Worm (Caenorhabditis elegans) whole organism, young adult: Measurements from ENCODE around the gene sma-1.

ENCODE experiments used
- B0035.1 ChIP-seq: sonication (generic microtip); optimal IDR thresholded peaks from 2 replicates; lab custom pipeline; 2016; ENCODE audit warnings: missing genetic modification characterization, mild to moderate bottlenecking, missing compliant biosample characterization, missing genotype, missing genetic modification reagents
- C06A6.2 ChIP-seq: fragments of 200-800 bp; sonication (Bioruptor generic); conservative IDR thresholded peaks from 2 replicates; pipeline ENCODE4 v1.3.6; 2022; ENCODE audit warnings: missing genetic modification characterization, missing compliant biosample characterization
- F22D6.2 ChIP-seq: sonication (generic microtip); optimal IDR thresholded peaks from 2 replicates; lab custom pipeline; 2016; ENCODE audit warnings: mild to moderate bottlenecking, missing genetic modification characterization, missing compliant biosample characterization
- F37B4.10 ChIP-seq: fragments of 200-800 bp; sonication (Bioruptor generic); IDR thresholded peaks from 2 replicates; pipeline ENCODE4 v1.3.6; 2022; ENCODE audit warnings: missing genetic modification characterization, missing compliant biosample characterization
- F52B5.7 ChIP-seq: sonication (generic microtip); optimal IDR thresholded peaks from 2 replicates; lab custom pipeline; 2016; ENCODE audit warnings: mild to moderate bottlenecking, missing genetic modification characterization, missing compliant biosample characterization
- K11D2.4 ChIP-seq: fragments of 200-800 bp; sonication (Bioruptor generic); IDR thresholded peaks from 2 replicates; pipeline ENCODE4 v1.3.6; 2022; ENCODE audit warnings: missing genetic modification reagents, missing genetic modification characterization, missing compliant biosample characterization
- ama-1 ChIP-seq, 3 experiments: fragments of 150-350 bp in 1 of 3; sonication (generic microtip) in 2 of 3; optimal IDR thresholded peaks; 2 replicates each; lab custom pipeline; 2014 to 2018; ENCODE audit warnings: missing biosample characterization in 2 of 3, missing genetic modification characterization in 2 of 3, missing genetic modification reagents in 2 of 3
- attf-3 ChIP-seq: fragments of 200-800 bp; sonication (Bioruptor generic); conservative IDR thresholded peaks from 2 replicates; pipeline ENCODE4 v1.3.6; 2022; ENCODE audit warnings: missing genetic modification reagents, missing genetic modification characterization, missing compliant biosample characterization
- attf-5 ChIP-seq: fragments of 200-800 bp; sonication (Bioruptor generic); optimal IDR thresholded peaks from 2 replicates; lab custom pipeline; 2018; ENCODE audit warnings: mild to moderate bottlenecking, missing genetic modification characterization, missing compliant biosample characterization
- bed-1 ChIP-seq: fragments of 200-800 bp; sonication (Bioruptor generic); IDR thresholded peaks from 2 replicates; pipeline ENCODE4 v1.3.6; 2022; ENCODE audit warnings: missing genetic modification reagents, missing genetic modification characterization, missing compliant biosample characterization
- cebp-1 ChIP-seq, 2 experiments: fragments of 200-800 bp in 1 of 2; sonication (Bioruptor generic) in 1 of 2; sonication (generic microtip) in 1 of 2; IDR thresholded peaks in 1 of 2; optimal IDR thresholded peaks in 1 of 2; 2 replicates each; pipeline versions ENCODE4 v1.3.6 to Lab custom; 2017 to 2022; ENCODE audit warnings: missing compliant biosample characterization in 2 of 2, missing genetic modification characterization in 2 of 2, mild to moderate bottlenecking in 1 of 2, missing genetic modification reagents in 1 of 2, moderate library complexity in 1 of 2
- ceh-100 ChIP-seq: fragments of 200-800 bp; sonication (Bioruptor generic); IDR thresholded peaks from 2 replicates; pipeline ENCODE4 v1.3.6; 2022; ENCODE audit warnings: missing genetic modification reagents, missing genetic modification characterization, missing compliant biosample characterization
- ceh-91 ChIP-seq: fragments of 200-800 bp; sonication (Bioruptor generic); IDR thresholded peaks from 2 replicates; pipeline ENCODE4 v1.3.6; 2022; ENCODE audit warnings: missing genetic modification reagents, missing genetic modification characterization, missing compliant biosample characterization
- efl-1 ChIP-seq: fragments of 150-350 bp; optimal IDR thresholded peaks from 2 replicates; lab custom pipeline; 2014; ENCODE audit warnings: missing biosample characterization, missing genetic modification reagents, missing genetic modification characterization
- egl-44 ChIP-seq: fragments of 200-800 bp; sonication (Bioruptor generic); IDR thresholded peaks from 2 replicates; pipeline ENCODE4 v1.3.6; 2022; ENCODE audit warnings: missing genetic modification reagents, missing genetic modification characterization, missing compliant biosample characterization
- hsf-1 ChIP-seq: fragments of 200-800 bp; sonication (Bioruptor generic); IDR thresholded peaks from 2 replicates; pipeline ENCODE4 v1.3.6; 2022; ENCODE audit warnings: missing genetic modification reagents, missing genetic modification characterization, missing compliant biosample characterization
- lag-1 ChIP-seq: fragments of 200-800 bp; sonication (Bioruptor generic); IDR thresholded peaks from 2 replicates; pipeline ENCODE4 v1.3.6; 2022; ENCODE audit warnings: missing genetic modification reagents, missing genetic modification characterization, missing compliant biosample characterization
- let-526 ChIP-seq: fragments of 200-800 bp; sonication (Bioruptor generic); IDR thresholded peaks from 2 replicates; pipeline ENCODE4 v1.3.6; 2022; ENCODE audit warnings: missing genetic modification reagents, missing genetic modification characterization, missing compliant biosample characterization
- let-607 ChIP-seq, 2 experiments: fragments of 200-800 bp in 1 of 2; sonication (Bioruptor generic) in 1 of 2; sonication (generic microtip) in 1 of 2; optimal IDR thresholded peaks; 2 replicates each; lab custom pipeline; 2016 to 2018; ENCODE audit warnings: mild to moderate bottlenecking in 2 of 2, missing compliant biosample characterization in 2 of 2, missing genetic modification characterization in 2 of 2, moderate library complexity in 2 of 2, missing genotype in 1 of 2
- lin-26 ChIP-seq: fragments of 200-800 bp; sonication (Bioruptor generic); IDR thresholded peaks from 2 replicates; pipeline ENCODE4 v1.3.6; 2022; ENCODE audit warnings: missing genetic modification reagents, missing genetic modification characterization, missing compliant biosample characterization
- lin-35 ChIP-seq, 3 experiments: fragments of 150-350 bp in 2 of 3; sonication (generic microtip) in 1 of 3; optimal IDR thresholded peaks; 2 replicates each; lab custom pipeline; 2014 to 2018; ENCODE audit warnings: missing biosample characterization in 3 of 3, missing genetic modification characterization in 3 of 3, missing genetic modification reagents in 3 of 3
- lin-40 ChIP-seq: sonication (generic microtip); optimal IDR thresholded peaks from 2 replicates; lab custom pipeline; 2016; ENCODE audit warnings: missing genetic modification characterization, mild to moderate bottlenecking, missing compliant biosample characterization, missing genotype, missing genetic modification reagents
- lir-1 ChIP-seq: fragments of 200-800 bp; sonication (Bioruptor generic); conservative IDR thresholded peaks from 2 replicates; pipeline ENCODE4 v1.3.6; 2022; ENCODE audit warnings: missing genetic modification reagents, missing genetic modification characterization, missing compliant biosample characterization
- madf-3 ChIP-seq: fragments of 200-800 bp; sonication (Bioruptor generic); IDR thresholded peaks from 2 replicates; pipeline ENCODE4 v1.3.6; 2022; ENCODE audit warnings: missing genetic modification reagents, missing genetic modification characterization, missing compliant biosample characterization
- madf-6 ChIP-seq: fragments of 200-800 bp; sonication (Bioruptor generic); IDR thresholded peaks from 2 replicates; pipeline ENCODE4 v1.3.6; 2022; ENCODE audit warnings: missing genetic modification reagents, missing genetic modification characterization, missing compliant biosample characterization
- nfyb-1 ChIP-seq: fragments of 200-800 bp; sonication (Bioruptor generic); IDR thresholded peaks from 2 replicates; pipeline ENCODE4 v1.3.6; 2022; ENCODE audit warnings: missing genetic modification reagents, missing genetic modification characterization, missing compliant biosample characterization
- nhr-27 ChIP-seq: fragments of 200-800 bp; sonication (Bioruptor generic); optimal IDR thresholded peaks from 2 replicates; lab custom pipeline; 2018; ENCODE audit warnings: mild to moderate bottlenecking, missing genetic modification characterization, moderate library complexity, missing compliant biosample characterization
- pha-4 ChIP-seq: fragments of 150-350 bp; sonication (generic microtip); optimal IDR thresholded peaks from 2 replicates; lab custom pipeline; 2014; ENCODE audit warnings: missing biosample characterization, missing genetic modification reagents, missing genetic modification characterization
- rcor-1 ChIP-seq: fragments of 200-800 bp; sonication (Bioruptor generic); IDR thresholded peaks from 2 replicates; pipeline ENCODE4 v1.3.6; 2022; ENCODE audit warnings: missing genetic modification reagents, missing genetic modification characterization, missing compliant biosample characterization
- snpc-1.1 ChIP-seq: sonication (generic microtip); optimal IDR thresholded peaks from 2 replicates; lab custom pipeline; 2017; ENCODE audit warnings: missing genetic modification characterization, mild to moderate bottlenecking, missing compliant biosample characterization, antibody characterized with exemption, moderate library complexity, missing genotype, missing genetic modification reagents; ENCODE audit not compliant: insufficient read depth
- snpc-1.3 ChIP-seq: sonication (generic microtip); optimal IDR thresholded peaks from 2 replicates; lab custom pipeline; 2017; ENCODE audit warnings: missing genetic modification characterization, mild to moderate bottlenecking, missing compliant biosample characterization, antibody characterized with exemption, moderate library complexity, missing genotype, missing genetic modification reagents; ENCODE audit not compliant: insufficient read depth
- somi-1 ChIP-seq: fragments of 200-800 bp; sonication (Bioruptor generic); optimal IDR thresholded peaks from 2 replicates; lab custom pipeline; 2018; ENCODE audit warnings: mild to moderate bottlenecking, missing genetic modification characterization, missing compliant biosample characterization
- sptf-2 ChIP-seq: fragments of 200-800 bp; sonication (Bioruptor generic); optimal IDR thresholded peaks from 2 replicates; lab custom pipeline; 2018; ENCODE audit warnings: mild to moderate bottlenecking, missing genetic modification characterization, missing compliant biosample characterization
- tbp1 ChIP-seq: fragments of 200-800 bp; sonication (Bioruptor generic); optimal IDR thresholded peaks from 2 replicates; lab custom pipeline; 2018; ENCODE audit warnings: mild to moderate bottlenecking, missing genetic modification characterization, missing compliant biosample characterization
- ztf-26 ChIP-seq: sonication (generic microtip); optimal IDR thresholded peaks from 2 replicates; lab custom pipeline; 2017; ENCODE audit warnings: missing genetic modification characterization, missing compliant biosample characterization

The sma-1 gene

ce11 chrV:11887988-11888499 is 11.2 kb upstream of the sma-1 start, which contains the start of gene adh-1 (continued):
- TF ChIP-seq ztf-26 (tag; lab: Kevin White, UChicago) (peak; percentile 93), bed-1 (GFP tag; lab: Robert Waterston, UW) (no peak), F22D6.2 (tag; lab: Kevin White, UChicago) (peak; percentile 79), F37B4.10 (GFP tag; lab: Robert Waterston, UW) (no peak), tbp1 (GFP tag; lab: Kevin White, UChicago) (peak; percentile 48), lin-40 (peak; percentile 47), sptf-2 (no peak), ama-1 (optimal IDR thresholded peaks at IDR 0.05; lab: Kevin White, UChicago) (peak; percentile 95), ama-1 (GFP tag; optimal IDR thresholded peaks at IDR 0.05; lab: Kevin White, UChicago) (no peak), let-526 (GFP tag; lab: Robert Waterston, UW) (no peak), ceh-100 (GFP tag; lab: Robert Waterston, UW) (no peak), lag-1 (GFP tag; lab: Robert Waterston, UW) (0 out of 2 replicates have a peak, but pooled peaks have one; percentile 79), C06A6.2 (GFP tag; lab: Robert Waterston, UW) (peak; percentile 52), B0035.1 (tag; lab: Kevin White, UChicago) (no peak), rcor-1 (GFP tag; lab: Robert Waterston, UW) (no peak), attf-3 (GFP tag; lab: Robert Waterston, UW) (no peak), egl-44 (GFP tag; lab: Robert Waterston, UW) (0 out of 2 replicates have a peak, but pooled peaks have one; percentile 57), madf-6 (GFP tag; lab: Robert Waterston, UW) (no peak), snpc-1.3 (tag; lab: Kevin White, UChicago) (no peak), let-607 (tag; optimal IDR thresholded peaks at IDR 0.05; lab: Kevin White, UChicago) (no peak), efl-1 (GFP tag; lab: Kevin White, UChicago) (no peak), F52B5.7 (peak; percentile 59), lin-35 (GFP tag; optimal IDR thresholded peaks at IDR 0.05; lab: Kevin White, UChicago) (peak in 1 of 3 experiments; percentile 20), lin-26 (GFP tag; lab: Robert Waterston, UW) (peak; percentile 51), cebp-1 (GFP tag; IDR thresholded peaks at IDR 0.05; lab: Robert Waterston, UW) (no peak), cebp-1 (tag; optimal IDR thresholded peaks at IDR 0.05; lab: Kevin White, UChicago) (peak; percentile 58), attf-5 (GFP tag; lab: Kevin White, UChicago) (peak; percentile 37), snpc-1.1 (no peak), madf-3 (no peak)

- TF ChIP-seq lir-1 (GFP tag; lab: Robert Waterston, UW) (no peak), nhr-27 (tag; lab: Kevin White, UChicago) (peak; percentile 47), ama-1 (optimal IDR thresholded peaks at IDR 0.05; lab: Kevin White, UChicago) (peak; percentile 27), ama-1 (GFP tag; optimal IDR thresholded peaks at IDR 0.05; lab: Kevin White, UChicago) (no peak), pha-4 (peak; percentile 61), F52B5.7 (no peak), nfyb-1 (0 out of 2 replicates have a peak, but pooled peaks have one; percentile 10), hsf-1 (peak; percentile 30; the same call in 1 of the 2 replicates), somi-1 (GFP tag; lab: Kevin White, UChicago) (no peak), K11D2.4 (GFP tag; lab: Robert Waterston, UW) (0 out of 2 replicates have a peak, but pooled peaks have one; percentile 11), ceh-91 (GFP tag; lab: Robert Waterston, UW) (no peak)
Measured at ce11 chrV:11888656-11889055, 10.6 kb upstream of the sma-1 start.
